Worm (Caenorhabditis elegans) whole organism, early embryonic: ENCODE results near the gene F44A2.5.
A peak's percentile ranks its signal among the peaks of the same experiment; 100 is the strongest.

ENCODE experiments used
- F13C5.2 ChIP-seq: sonication (generic microtip); optimal IDR thresholded peaks from 2 replicates; lab custom pipeline; 2017; ENCODE audit warnings: mild to moderate bottlenecking, missing genetic modification characterization, inconsistent platforms, missing compliant biosample characterization
- ama-1 ChIP-seq: fragments of 150-350 bp; optimal IDR thresholded peaks from 2 replicates; lab custom pipeline; 2014
- ceh-13 ChIP-seq: fragments of 200-800 bp; sonication (Bioruptor generic); optimal IDR thresholded peaks from 2 replicates; lab custom pipeline; 2018; ENCODE audit warnings: mild to moderate bottlenecking, missing genetic modification characterization, missing compliant biosample characterization
- ceh-36 ChIP-seq: sonication (generic microtip); optimal IDR thresholded peaks from 2 replicates; lab custom pipeline; 2016; ENCODE audit warnings: missing genetic modification characterization, inconsistent platforms, missing compliant biosample characterization
- ets-7 ChIP-seq: sonication (generic microtip); optimal IDR thresholded peaks from 2 replicates; lab custom pipeline; 2016; ENCODE audit warnings: missing genotype, missing genetic modification characterization, missing compliant biosample characterization
- hmbx-1 ChIP-seq: sonication (generic microtip); optimal IDR thresholded peaks from 2 replicates; lab custom pipeline; 2016; ENCODE audit warnings: mild to moderate bottlenecking, missing genetic modification characterization, missing compliant biosample characterization
- hmg-4 ChIP-seq: fragments of 200-800 bp; sonication (Bioruptor generic); optimal IDR thresholded peaks from 2 replicates; lab custom pipeline; 2018; ENCODE audit warnings: mild to moderate bottlenecking, missing genetic modification characterization, missing compliant biosample characterization
- pes-1 ChIP-seq: fragments of 200-800 bp; sonication (Bioruptor generic); IDR thresholded peaks from 2 replicates; pipeline ENCODE4 v1.3.6; 2022; ENCODE audit warnings: missing genetic modification reagents, missing genetic modification characterization, missing compliant biosample characterization
- sea-1 ChIP-seq: fragments of 200-800 bp; sonication (Bioruptor generic); conservative IDR thresholded peaks from 2 replicates; pipeline ENCODE4 v1.3.6; 2022; ENCODE audit warnings: missing genetic modification characterization, missing compliant biosample characterization
- tbx-11 ChIP-seq: fragments of 200-800 bp; sonication (Bioruptor generic); IDR thresholded peaks from 2 replicates; pipeline ENCODE4 v1.3.6; 2022; ENCODE audit warnings: missing genetic modification characterization, missing compliant biosample characterization
- tbx-37 ChIP-seq: fragments of 200-800 bp; sonication (Bioruptor generic); conservative IDR thresholded peaks from 2 replicates; pipeline ENCODE4 v1.3.6; 2022; ENCODE audit warnings: missing genetic modification reagents, missing genetic modification characterization, missing compliant biosample characterization

ce11 chrV:9293359-9293758, 4.1 kb upstream of the F44A2.5 start:
- no peak for TF ChIP-seq ama-1 (lab: Kevin White, UChicago)
- TF ChIP-seq tbx-37 (GFP tag; lab: Robert Waterston, UW) = no peak
- TF ChIP-seq tbx-11 (GFP tag; lab: Robert Waterston, UW) = no peak
- no peak for TF ChIP-seq hmbx-1 (tag; lab: Kevin White, UChicago)
- no peak for TF ChIP-seq F13C5.2 (tag; lab: Kevin White, UChicago)
- no peak for TF ChIP-seq pes-1 (GFP tag; lab: Robert Waterston, UW)
- TF ChIP-seq ceh-36 (tag; lab: Kevin White, UChicago) = no peak
- no peak for TF ChIP-seq sea-1
- TF ChIP-seq ets-7 (tag; lab: Kevin White, UChicago) = no peak
- peak; percentile 47 for TF ChIP-seq hmg-4 (GFP tag; lab: Kevin White, UChicago)
- no peak for TF ChIP-seq ceh-13 (GFP tag; lab: Kevin White, UChicago)
